Worm (Caenorhabditis elegans): ENCODE results near the gene dpy-7.

The dpy-7 gene

ce11 chrX:7577458-7578158 is 40.0 kb upstream of the dpy-7 start:
- TF ChIP-seq fos-1 (tag; optimal IDR thresholded peaks at IDR 0.05): peak; percentile 1
- peak; percentile 11 for TF ChIP-seq rnt-1 (tag; optimal IDR thresholded peaks at IDR 0.05)
- no peak for TF ChIP-seq nhr-90 (tag; optimal IDR thresholded peaks at IDR 0.05; ENCODE audit: poor library complexity)
- peak; percentile 6 for TF ChIP-seq nhr-71 (tag; optimal IDR thresholded peaks at IDR 0.05)
- TF ChIP-seq blmp-1 (tag; optimal IDR thresholded peaks at IDR 0.05): peak; percentile 30
- TF ChIP-seq nhr-85 (tag): peak; percentile 80
- no peak for TF ChIP-seq swsn-7 (tag; optimal IDR thresholded peaks at IDR 0.05)
- peak; percentile 39 for TF ChIP-seq lin-14 (GFP tag; optimal IDR thresholded peaks at IDR 0.05)
- TF ChIP-seq pax-3 (tag; optimal IDR thresholded peaks at IDR 0.05): no peak
- peak; percentile 43 for TF ChIP-seq mep-1 (tag; optimal IDR thresholded peaks at IDR 0.05)

DNA sequence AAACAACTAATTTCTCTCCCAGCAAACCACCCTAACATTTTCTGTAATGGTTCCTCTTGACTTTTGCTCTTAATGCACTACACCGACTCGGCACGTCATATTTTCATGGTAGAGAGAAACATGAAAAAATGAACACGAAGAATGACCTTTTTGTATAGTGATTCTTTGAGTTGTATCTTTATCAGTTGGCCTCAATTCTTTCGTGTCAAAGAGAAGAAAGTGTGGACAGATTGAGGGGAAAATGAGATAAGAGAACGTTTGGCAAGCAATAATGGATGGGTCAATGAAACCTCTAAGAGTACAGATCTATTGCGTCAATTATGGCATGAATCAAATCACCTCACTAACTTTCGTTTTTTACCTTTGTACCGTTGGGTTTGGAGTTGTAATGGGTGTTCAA is 38.3 kb upstream of the dpy-7 start:
- TF ChIP-seq nhr-71 (tag; optimal IDR thresholded peaks at IDR 0.05): peak; percentile 4
- TF ChIP-seq hlh-4 (tag; optimal IDR thresholded peaks at IDR 0.05): no peak
- TF ChIP-seq blmp-1 (tag; optimal IDR thresholded peaks at IDR 0.05): peak; percentile 55
- TF ChIP-seq ceh-90 (tag; optimal IDR thresholded peaks at IDR 0.05): no peak
- peak; percentile 80 for TF ChIP-seq pqm-1 (tag; optimal IDR thresholded peaks at IDR 0.05)
- TF ChIP-seq elt-2 (tag; optimal IDR thresholded peaks at IDR 0.05): peak; percentile 50
- TF ChIP-seq elt-3 (tag; optimal IDR thresholded peaks at IDR 0.05): peak in 1 of 6 experiments; percentile 3
- peak in 1 of 2 experiments; percentile 2 for TF ChIP-seq lin-35 (GFP tag; optimal IDR thresholded peaks at IDR 0.05)
- peak; percentile 6 for TF ChIP-seq lin-14 (GFP tag; optimal IDR thresholded peaks at IDR 0.05)
- TF ChIP-seq nhr-76 (tag; optimal IDR thresholded peaks at IDR 0.05): no peak

ce11 chrX:7573629-7574028 is 36.0 kb upstream of the dpy-7 start:
- TF ChIP-seq nhr-85 (tag) (no peak), efl-1 (optimal IDR thresholded peaks at IDR 0.05) (no peak), efl-1 (GFP tag; optimal IDR thresholded peaks at IDR 0.05 in 1 of 2) (peak in 1 of 2 experiments; percentile 15), snu-23 (GFP tag; optimal IDR thresholded peaks at IDR 0.05) (peak; percentile 18), tbx-2 (tag; optimal IDR thresholded peaks at IDR 0.05) (peak; percentile 1), fkh-4 (tag; optimal IDR thresholded peaks at IDR 0.05; ENCODE audit: borderline replicate concordance) (peak; percentile 28), lsy-2 (tag; optimal IDR thresholded peaks at IDR 0.05) (peak in 1 of 2 experiments; percentile 53), irx-1 (tag; optimal IDR thresholded peaks at IDR 0.05) (peak; percentile 5), mdl-1 (tag; optimal IDR thresholded peaks at IDR 0.05) (peak in 1 of 2 experiments; percentile 20), pag-3 (tag; optimal IDR thresholded peaks at IDR 0.05; ENCODE audit: borderline replicate concordance, insufficient read depth) (peak; percentile 41), dsc-1 (tag; optimal IDR thresholded peaks at IDR 0.05) (peak; percentile 76), nhr-19 (GFP tag; conservative IDR thresholded peaks at IDR 0.05) (0 out of 2 replicates have a peak, but pooled peaks have one; percentile 7), lin-15B (tag; optimal IDR thresholded peaks at IDR 0.05) (no peak), nhr-11 (tag; optimal IDR thresholded peaks at IDR 0.05) (no peak), rnt-1 (tag; optimal IDR thresholded peaks at IDR 0.05) (peak; percentile 68), nhr-71 (tag; optimal IDR thresholded peaks at IDR 0.05) (peak; percentile 33), zip-4 (GFP tag; optimal IDR thresholded peaks at IDR 0.05) (no peak), lin-14 (GFP tag; optimal IDR thresholded peaks at IDR 0.05) (peak; percentile 69), mep-1 (tag; optimal IDR thresholded peaks at IDR 0.05) (peak; percentile 33), sup-37 (GFP tag; optimal IDR thresholded peaks at IDR 0.05) (no peak), nhr-20 (tag; optimal IDR thresholded peaks at IDR 0.05) (peak; percentile 29)

ce11 chrX:7573572-7573628 is 35.8 kb upstream of the dpy-7 start, which contains the start of the genes unc-98 and F08C6.18:
TSS of gene unc-98 (minus strand) at chrX:7573619.
TSS of gene F08C6.18 (minus strand) at chrX:7573628.
- TF ChIP-seq mep-1 (tag; optimal IDR thresholded peaks at IDR 0.05): no peak
- TF ChIP-seq nhr-77 (tag; optimal IDR thresholded peaks at IDR 0.05): no peak
- TF ChIP-seq aha-1 (tag; optimal IDR thresholded peaks at IDR 0.05): no peak
- no peak for TF ChIP-seq ztf-4 (tag; optimal IDR thresholded peaks at IDR 0.05)
- TF ChIP-seq lin-35 (GFP tag; optimal IDR thresholded peaks at IDR 0.05): no peak
- TF ChIP-seq nhr-12 (tag; optimal IDR thresholded peaks at IDR 0.05): no peak
- TF ChIP-seq efl-3 (GFP tag; optimal IDR thresholded peaks at IDR 0.05): no peak
- no peak for TF ChIP-seq jun-1 (tag; optimal IDR thresholded peaks at IDR 0.05)
- no peak for TF ChIP-seq tlp-1 (tag; optimal IDR thresholded peaks at IDR 0.05)
- no peak for TF ChIP-seq dsc-1 (tag; optimal IDR thresholded peaks at IDR 0.05)
- TF ChIP-seq pag-3 (tag; optimal IDR thresholded peaks at IDR 0.05; ENCODE audit: borderline replicate concordance, insufficient read depth): no peak
- no peak for TF ChIP-seq ceh-82 (tag; optimal IDR thresholded peaks at IDR 0.05)
- no peak for TF ChIP-seq egl-13 (tag; optimal IDR thresholded peaks at IDR 0.05)
- no peak for TF ChIP-seq isw-1 (GFP tag; IDR thresholded peaks at IDR 0.05)
- no peak for TF ChIP-seq efl-1 (optimal IDR thresholded peaks at IDR 0.05)
- TF ChIP-seq efl-1 (GFP tag; optimal IDR thresholded peaks at IDR 0.05 in 1 of 2): no peak
- no peak for TF ChIP-seq sptf-1 (tag; optimal IDR thresholded peaks at IDR 0.05)

All from whole organism, L1 larva.